Worm (Caenorhabditis elegans): ENCODE measurements around the gene dss-1.

Gene dss-1

DNA sequence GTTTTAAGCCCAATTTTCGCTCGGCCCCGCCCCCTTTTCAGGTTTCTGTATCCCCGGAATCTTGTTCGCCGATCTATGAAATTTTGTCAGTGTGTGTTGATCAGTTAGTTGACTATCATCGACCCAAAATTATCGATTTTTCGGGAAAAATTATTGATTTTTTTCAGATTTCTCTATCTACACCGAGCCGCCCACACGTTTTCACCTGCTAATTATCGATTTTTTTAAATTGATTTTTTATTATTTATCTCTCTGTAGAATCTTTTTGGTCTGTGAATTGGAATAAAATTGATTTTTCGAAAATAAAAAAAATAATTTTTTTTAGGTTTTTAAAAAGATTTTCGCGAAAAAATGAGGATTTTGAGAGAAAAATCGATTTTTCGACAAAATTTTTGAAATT, 10.9 kb upstream of the dss-1 start:
- TF ChIP-seq ztf-11 (tag; optimal IDR thresholded peaks at IDR 0.05) (no peak), ceh-83 (GFP tag; optimal IDR thresholded peaks at IDR 0.05) (no peak), unc-39 (tag; optimal IDR thresholded peaks at IDR 0.05) (no peak), elt-1 (tag; optimal IDR thresholded peaks at IDR 0.05; ENCODE audit: borderline replicate concordance, insufficient read depth) (no peak), M03D4.4 (tag; optimal IDR thresholded peaks at IDR 0.05) (no peak), nhr-2 (tag; optimal IDR thresholded peaks at IDR 0.05) (no peak), ceh-39 (tag; optimal IDR thresholded peaks at IDR 0.05) (no peak), sem-2 (GFP tag; optimal IDR thresholded peaks at IDR 0.05) (no peak), lin-32 (GFP tag; optimal IDR thresholded peaks at IDR 0.05) (no peak), tbx-8 (GFP tag; optimal IDR thresholded peaks at IDR 0.05) (no peak), pha-4 (tag; optimal IDR thresholded peaks at IDR 0.05) (no peak), ham-2 (GFP tag; optimal IDR thresholded peaks at IDR 0.05) (no peak), sptf-1 (tag; optimal IDR thresholded peaks at IDR 0.05) (no peak), snpc-4 (tag; optimal IDR thresholded peaks at IDR 0.05) (no peak), blmp-1 (tag; optimal IDR thresholded peaks at IDR 0.05) (no peak), cnd-1 (tag; optimal IDR thresholded peaks at IDR 0.05) (no peak), mab-5 (tag; optimal IDR thresholded peaks at IDR 0.05) (no peak)

ce11 chrIII:1206331-1206730, 10.2 kb upstream of the dss-1 start:
- TF ChIP-seq elt-3 (tag; optimal IDR thresholded peaks at IDR 0.05) = no peak
- no peak for TF ChIP-seq sem-2 (GFP tag; optimal IDR thresholded peaks at IDR 0.05)
- no peak for TF ChIP-seq blmp-1 (tag; optimal IDR thresholded peaks at IDR 0.05)
- no peak for TF ChIP-seq sptf-1 (tag; optimal IDR thresholded peaks at IDR 0.05)
- no peak for TF ChIP-seq ztf-11 (tag; optimal IDR thresholded peaks at IDR 0.05)
- TF ChIP-seq ces-1 (GFP tag; optimal IDR thresholded peaks at IDR 0.05) = no peak
- TF ChIP-seq cnd-1 (tag; optimal IDR thresholded peaks at IDR 0.05) = no peak
- no peak for TF ChIP-seq pha-4 (tag; optimal IDR thresholded peaks at IDR 0.05)
- no peak for TF ChIP-seq ceh-43 (GFP tag; optimal IDR thresholded peaks at IDR 0.05)
- TF ChIP-seq lsy-2 (tag; optimal IDR thresholded peaks at IDR 0.05) = no peak
- TF ChIP-seq unc-39 (tag; optimal IDR thresholded peaks at IDR 0.05) = no peak
- TF ChIP-seq snpc-4 (tag; optimal IDR thresholded peaks at IDR 0.05) = no peak
- no peak for TF ChIP-seq mls-2 (tag; optimal IDR thresholded peaks at IDR 0.05)

ce11 chrIII:1205421-1205820, 9.3 kb upstream of the dss-1 start:
- TF ChIP-seq tbx-8 (GFP tag; optimal IDR thresholded peaks at IDR 0.05) (no peak), hlh-1 (tag; optimal IDR thresholded peaks at IDR 0.05) (no peak), lsy-2 (tag; optimal IDR thresholded peaks at IDR 0.05) (no peak), elt-3 (tag; optimal IDR thresholded peaks at IDR 0.05) (no peak), nhr-28 (tag; optimal IDR thresholded peaks at IDR 0.05) (no peak), flh-1 (GFP tag; optimal IDR thresholded peaks at IDR 0.05) (no peak), ceh-43 (GFP tag; optimal IDR thresholded peaks at IDR 0.05) (no peak), pha-4 (tag; optimal IDR thresholded peaks at IDR 0.05) (no peak), mls-2 (tag; optimal IDR thresholded peaks at IDR 0.05) (no peak), lin-13 (tag; optimal IDR thresholded peaks at IDR 0.05) (no peak), drap-1 (GFP tag; optimal IDR thresholded peaks at IDR 0.05) (no peak), nhr-237 (tag; optimal IDR thresholded peaks at IDR 0.05) (no peak), unc-62 (GFP tag; optimal IDR thresholded peaks at IDR 0.05) (no peak), elt-1 (tag; optimal IDR thresholded peaks at IDR 0.05; ENCODE audit: borderline replicate concordance, insufficient read depth) (no peak), nhr-2 (tag; optimal IDR thresholded peaks at IDR 0.05) (no peak), nhr-12 (tag; optimal IDR thresholded peaks at IDR 0.05) (no peak), ceh-39 (tag; optimal IDR thresholded peaks at IDR 0.05) (no peak), sptf-1 (tag; optimal IDR thresholded peaks at IDR 0.05) (no peak), unc-120 (tag; optimal IDR thresholded peaks at IDR 0.05; ENCODE audit: poor library complexity, severe bottlenecking) (no peak)

ce11 chrIII:1201958-1202596, 6.0 kb upstream of the dss-1 start, which contains the start of the genes mrpl-45 and Y119D3B.12:
TSS of gene mrpl-45 (minus strand) at chrIII:1202008.
TSS of gene Y119D3B.12 (plus strand) at chrIII:1202546.
- TF ChIP-seq sptf-1 (tag; optimal IDR thresholded peaks at IDR 0.05) (peak; percentile 78), nhr-12 (tag; optimal IDR thresholded peaks at IDR 0.05) (no peak), ztf-11 (tag; optimal IDR thresholded peaks at IDR 0.05) (no peak), drap-1 (GFP tag; optimal IDR thresholded peaks at IDR 0.05) (peak; percentile 2), flh-1 (GFP tag; optimal IDR thresholded peaks at IDR 0.05) (no peak), lin-32 (GFP tag; optimal IDR thresholded peaks at IDR 0.05) (no peak), lsy-2 (tag; optimal IDR thresholded peaks at IDR 0.05) (peak; percentile 83), nhr-237 (tag; optimal IDR thresholded peaks at IDR 0.05) (peak; percentile 26), ceh-83 (GFP tag; optimal IDR thresholded peaks at IDR 0.05) (peak; percentile 26), unc-62 (GFP tag; optimal IDR thresholded peaks at IDR 0.05) (no peak), ces-1 (GFP tag; optimal IDR thresholded peaks at IDR 0.05) (peak; percentile 53), M03D4.4 (tag; optimal IDR thresholded peaks at IDR 0.05) (peak; percentile 75), nhr-76 (tag; optimal IDR thresholded peaks at IDR 0.05) (no peak), mep-1 (tag; optimal IDR thresholded peaks at IDR 0.05) (peak; percentile 85), sem-2 (GFP tag; optimal IDR thresholded peaks at IDR 0.05) (no peak), ceh-39 (tag; optimal IDR thresholded peaks at IDR 0.05) (peak; percentile 42), lin-13 (tag; optimal IDR thresholded peaks at IDR 0.05) (peak; percentile 85), mls-2 (tag; optimal IDR thresholded peaks at IDR 0.05) (peak; percentile 26), unc-120 (tag; optimal IDR thresholded peaks at IDR 0.05; ENCODE audit: poor library complexity, severe bottlenecking) (peak; percentile 8), bed-3 (GFP tag; optimal IDR thresholded peaks at IDR 0.05) (no peak), unc-39 (tag; optimal IDR thresholded peaks at IDR 0.05) (no peak), hlh-1 (tag; optimal IDR thresholded peaks at IDR 0.05) (no peak), pha-4 (tag; optimal IDR thresholded peaks at IDR 0.05) (peak; percentile 64), snpc-4 (tag; optimal IDR thresholded peaks at IDR 0.05) (no peak)

Data from whole organism, mixed stage, embryonic.